Worm (Caenorhabditis elegans) whole organism, midembryonic: ENCODE measurements around the gene prp-19.

Experiments
- T22C8.4 ChIP-seq: fragments of 200-800 bp; sonication (Bioruptor generic); IDR thresholded peaks from 2 replicates; pipeline ENCODE4 v1.3.6; 2022; ENCODE audit warnings: missing genetic modification characterization, missing compliant biosample characterization
- cog-1 ChIP-seq: sonication (generic microtip); optimal IDR thresholded peaks from 2 replicates; lab custom pipeline; 2016; ENCODE audit warnings: missing genetic modification characterization, missing compliant biosample characterization
- flt-1 ChIP-seq: fragments of 200-800 bp; sonication (Bioruptor generic); IDR thresholded peaks from 2 replicates; pipeline ENCODE4 v1.3.6; 2022; ENCODE audit warnings: missing genetic modification characterization, missing compliant biosample characterization
- klf-2 ChIP-seq: fragments of 200-800 bp; sonication (Bioruptor generic); conservative IDR thresholded peaks from 2 replicates; pipeline ENCODE4 v1.3.6; 2022; ENCODE audit warnings: missing genetic modification reagents, missing genetic modification characterization, missing compliant biosample characterization
- tab-1 ChIP-seq: fragments of 200-800 bp; sonication (Bioruptor generic); IDR thresholded peaks from 2 replicates; pipeline ENCODE4 v1.3.6; 2022; ENCODE audit warnings: missing genetic modification characterization, missing compliant biosample characterization

DNA sequence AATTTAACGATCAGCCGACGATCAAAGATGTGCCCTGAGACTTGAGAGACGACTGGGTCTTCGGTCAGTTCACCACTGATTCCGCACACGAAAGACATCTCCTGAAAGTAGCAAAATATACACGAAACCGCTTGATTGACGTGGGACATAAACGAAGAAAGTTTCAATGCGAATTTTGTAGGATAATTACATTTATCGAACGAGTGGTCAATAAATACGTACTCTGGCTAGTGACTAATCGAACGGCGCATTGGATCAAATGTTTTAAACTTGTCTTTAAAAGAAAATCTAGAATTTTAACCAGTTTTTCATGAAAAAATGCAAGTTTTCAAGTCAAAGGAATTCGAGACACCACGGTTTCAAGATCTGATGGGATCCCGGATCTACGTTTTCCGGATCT is at the start of gene prp-19:
- TF ChIP-seq flt-1 (GFP tag; lab: Robert Waterston, UW) (no peak), tab-1 (GFP tag; lab: Robert Waterston, UW) (no peak), klf-2 (GFP tag; lab: Robert Waterston, UW) (no peak), T22C8.4 (GFP tag; lab: Robert Waterston, UW) (no peak), cog-1 (tag; lab: Kevin White, UChicago) (no peak)
